Worm (Caenorhabditis elegans): ENCODE measurements around the gene F36D4.1.

DNA sequence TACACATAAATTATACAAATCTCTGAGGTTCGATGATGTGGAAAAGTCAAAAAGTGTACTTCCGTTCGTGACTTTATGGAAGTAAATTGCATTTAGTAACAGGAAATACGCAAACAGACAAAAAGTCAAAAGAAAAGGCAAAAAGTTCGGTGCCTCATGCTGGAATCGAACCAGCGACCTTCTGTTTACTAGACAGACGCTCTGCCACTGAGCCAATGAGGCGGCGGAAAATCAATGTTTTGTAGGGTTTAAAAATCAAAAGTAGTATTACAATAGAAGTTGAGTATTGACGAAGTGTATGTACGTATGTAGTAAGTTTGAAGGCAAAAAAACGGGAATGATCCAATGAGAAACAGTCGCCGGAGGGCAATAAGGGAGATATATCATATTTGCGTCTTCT is 9.8 kb upstream of the F36D4.1 start:
- no peak for TF ChIP-seq him-1 (tag; optimal IDR thresholded peaks at IDR 0.05)
- TF ChIP-seq W03F9.2 (tag; optimal IDR thresholded peaks at IDR 0.05) = no peak
- no peak for TF ChIP-seq dao-5 (tag; optimal IDR thresholded peaks at IDR 0.05)
